Worm (Caenorhabditis elegans) whole organism, young adult: ENCODE results near the gene col-20.

Experiments used
- B0019.2 ChIP-seq: fragments of 200-800 bp; sonication (Bioruptor generic); conservative IDR thresholded peaks from 2 replicates; pipeline ENCODE4 v1.3.6; 2022; ENCODE audit warnings: missing genetic modification reagents, missing genetic modification characterization, missing compliant biosample characterization
- F39B2.1 ChIP-seq: fragments of 200-800 bp; sonication (Bioruptor generic); IDR thresholded peaks from 2 replicates; pipeline ENCODE4 v1.3.6; 2022; ENCODE audit warnings: missing genetic modification reagents, missing genetic modification characterization, missing compliant biosample characterization
- F52B5.7 ChIP-seq: sonication (generic microtip); optimal IDR thresholded peaks from 2 replicates; lab custom pipeline; 2016; ENCODE audit warnings: mild to moderate bottlenecking, missing genetic modification characterization, missing compliant biosample characterization
- Y53G8AR.9 ChIP-seq: fragments of 200-800 bp; sonication (Bioruptor generic); conservative IDR thresholded peaks from 2 replicates; pipeline ENCODE4 v1.3.6; 2022; ENCODE audit warnings: missing genetic modification reagents, missing genetic modification characterization, missing compliant biosample characterization
- athp-1 ChIP-seq: sonication (generic microtip); optimal IDR thresholded peaks from 2 replicates; lab custom pipeline; 2017; ENCODE audit warnings: mild to moderate bottlenecking, missing genetic modification characterization, missing compliant biosample characterization
- cebp-1 ChIP-seq, 2 experiments: fragments of 200-800 bp in 1 of 2; sonication (Bioruptor generic) in 1 of 2; sonication (generic microtip) in 1 of 2; IDR thresholded peaks in 1 of 2; optimal IDR thresholded peaks in 1 of 2; 2 replicates each; pipeline versions ENCODE4 v1.3.6 to Lab custom; 2017 to 2022; ENCODE audit warnings: missing compliant biosample characterization in 2 of 2, missing genetic modification characterization in 2 of 2, mild to moderate bottlenecking in 1 of 2, missing genetic modification reagents in 1 of 2, moderate library complexity in 1 of 2
- die-1 ChIP-seq: sonication (generic microtip); optimal IDR thresholded peaks from 2 replicates; lab custom pipeline; 2016; ENCODE audit warnings: missing genotype, mild to moderate bottlenecking, missing genetic modification characterization, missing compliant biosample characterization
- dpl-1 ChIP-seq: fragments of 150-350 bp; optimal IDR thresholded peaks from 2 replicates; lab custom pipeline; 2014; ENCODE audit warnings: missing biosample characterization, missing genetic modification reagents, missing genetic modification characterization
- hlh-12 ChIP-seq: sonication (generic microtip); optimal IDR thresholded peaks from 2 replicates; lab custom pipeline; 2016; ENCODE audit warnings: missing genetic modification characterization, missing compliant biosample characterization
- nhr-90 ChIP-seq: sonication (generic microtip); optimal IDR thresholded peaks from 2 replicates; lab custom pipeline; 2016; ENCODE audit warnings: missing genotype, mild to moderate bottlenecking, missing genetic modification characterization, missing compliant biosample characterization
- snpc-1.3 ChIP-seq: sonication (generic microtip); optimal IDR thresholded peaks from 2 replicates; lab custom pipeline; 2017; ENCODE audit warnings: missing genetic modification characterization, mild to moderate bottlenecking, missing compliant biosample characterization, antibody characterized with exemption, moderate library complexity, missing genotype, missing genetic modification reagents; ENCODE audit not compliant: insufficient read depth
- snpc-4 ChIP-seq, 5 experiments: fragments of 150-350 bp in 1 of 5; sonication (generic microtip) in 4 of 5; optimal IDR thresholded peaks; 2 replicates each; lab custom pipeline; 2014 to 2018; ENCODE audit warnings: missing genetic modification characterization in 5 of 5, missing biosample characterization in 3 of 5, antibody characterized with exemption in 2 of 5, mild to moderate bottlenecking in 2 of 5, missing compliant biosample characterization in 2 of 5, missing genotype in 2 of 5, moderate library complexity in 2 of 5, missing genetic modification reagents in 1 of 5
- tbx-9 ChIP-seq: sonication (generic microtip); optimal IDR thresholded peaks from 2 replicates; lab custom pipeline; 2016; ENCODE audit warnings: borderline replicate concordance, missing genetic modification characterization, inconsistent platforms, missing compliant biosample characterization
- unc-130 ChIP-seq: sonication (generic microtip); optimal IDR thresholded peaks from 2 replicates; lab custom pipeline; 2016; ENCODE audit warnings: missing genetic modification reagents, missing genetic modification characterization, missing compliant biosample characterization

- TF ChIP-seq F39B2.1 (no peak), die-1 (tag; lab: Kevin White, UChicago) (no peak), snpc-1.3 (no peak), snpc-4 (GFP tag; optimal IDR thresholded peaks at IDR 0.05; lab: Kevin White, UChicago) (no peak), snpc-4 (tag; optimal IDR thresholded peaks at IDR 0.05; lab: Kevin White, UChicago) (no peak), nhr-90 (tag; lab: Kevin White, UChicago) (no peak), Y53G8AR.9 (GFP tag; lab: Robert Waterston, UW) (no peak), dpl-1 (GFP tag; lab: Kevin White, UChicago) (no peak), B0019.2 (GFP tag; lab: Robert Waterston, UW) (no peak), hlh-12 (tag; lab: Kevin White, UChicago) (no peak), athp-1 (tag; lab: Kevin White, UChicago) (no peak), cebp-1 (GFP tag; IDR thresholded peaks at IDR 0.05; lab: Robert Waterston, UW) (no peak), cebp-1 (tag; optimal IDR thresholded peaks at IDR 0.05; lab: Kevin White, UChicago) (no peak), F52B5.7 (tag; lab: Kevin White, UChicago) (no peak), tbx-9 (no peak), unc-130 (no peak)
Observed at ce11 chrII:4915572-4915971, 45.0 kb upstream of the col-20 start.
